Worm (Caenorhabditis elegans): ENCODE data around the gene Y54F10AM.6.

Y54F10AM.6 gene

DNA sequence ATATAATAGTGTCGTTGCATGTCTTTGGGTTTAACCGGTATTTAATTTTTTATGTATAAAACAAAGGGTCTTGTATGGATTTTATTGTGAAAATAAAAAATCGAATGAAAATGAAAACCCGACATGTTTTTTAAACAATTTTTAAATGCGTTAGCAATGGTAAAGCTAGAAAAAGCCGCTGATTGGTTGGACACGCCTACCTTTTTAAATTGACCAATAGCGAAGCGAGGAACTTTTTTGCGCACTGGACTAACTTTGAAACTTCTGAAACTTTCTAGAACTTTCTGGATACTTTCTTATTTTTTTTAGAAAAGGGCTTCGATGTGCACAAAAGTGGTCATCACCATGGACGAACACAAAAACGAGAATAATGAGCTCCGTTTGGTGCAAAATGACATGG is 37.7 kb downstream of the Y54F10AM.6 start:
- TF ChIP-seq nfya-1 (tag; optimal IDR thresholded peaks at IDR 0.05; ENCODE audit: insufficient read depth) (peak; percentile 77), eor-1 (tag; optimal IDR thresholded peaks at IDR 0.05) (no peak), egl-27 (tag; optimal IDR thresholded peaks at IDR 0.05) (no peak), lsy-12 (tag; optimal IDR thresholded peaks at IDR 0.05) (no peak), hmg-11 (tag; optimal IDR thresholded peaks at IDR 0.05) (no peak)

DNA sequence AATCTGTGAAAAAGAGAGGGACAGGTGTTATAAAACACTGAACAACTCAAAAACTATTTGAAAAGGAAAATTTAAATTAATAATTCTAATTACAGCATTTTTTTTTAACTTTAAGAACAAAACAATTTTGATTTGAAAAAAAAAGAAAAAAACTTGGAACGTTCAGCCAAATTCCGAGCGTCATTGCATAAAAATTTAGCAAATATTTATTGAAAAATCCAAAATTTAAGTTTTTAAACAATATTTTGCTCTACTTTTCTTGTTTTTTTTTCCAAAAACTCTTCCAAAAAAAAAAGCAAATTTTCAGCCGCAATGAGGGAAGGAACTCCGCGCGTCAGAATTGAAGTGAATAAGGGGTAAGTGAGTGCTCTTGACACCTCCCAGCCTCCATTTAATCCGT is 41.0 kb downstream of the Y54F10AM.6 start, which contains the start of gene feh-1:
TSS of gene feh-1 (plus strand) at position 301 of the 400 bp plus-strand sequence.
- TF ChIP-seq egl-5 (tag; optimal IDR thresholded peaks at IDR 0.05) (no peak), fkh-10 (GFP tag; optimal IDR thresholded peaks at IDR 0.05) (no peak), unc-62 (GFP tag; optimal IDR thresholded peaks at IDR 0.05) (no peak), nhr-28 (tag; optimal IDR thresholded peaks at IDR 0.05) (no peak), mml-1 (tag; optimal IDR thresholded peaks at IDR 0.05) (no peak), ztf-4 (tag; optimal IDR thresholded peaks at IDR 0.05) (no peak), nhr-23 (tag; optimal IDR thresholded peaks at IDR 0.05) (no peak)

DNA sequence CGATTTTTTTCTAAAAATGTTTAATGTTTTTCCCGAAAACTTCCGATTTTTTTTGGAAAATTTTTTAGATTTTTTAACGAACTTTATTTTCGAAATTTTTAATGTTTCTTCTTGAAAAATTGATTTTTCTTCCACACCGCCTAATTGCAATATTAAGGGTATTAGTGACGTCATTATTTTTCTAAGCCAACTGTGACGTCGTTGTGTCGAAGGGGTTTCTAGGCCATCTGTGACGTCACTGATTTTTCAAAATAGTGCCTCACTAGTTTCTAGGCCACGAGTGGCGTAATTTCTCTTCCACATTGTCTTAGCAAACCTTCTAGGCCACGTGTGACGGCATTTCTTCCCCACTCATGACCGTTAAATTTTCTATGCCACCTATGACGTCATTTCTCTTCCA is 43.4 kb downstream of the Y54F10AM.6 start:
- TF ChIP-seq egl-27 (tag; optimal IDR thresholded peaks at IDR 0.05), result no peak
- no peak for TF ChIP-seq egl-5 (tag; optimal IDR thresholded peaks at IDR 0.05)
- no peak for TF ChIP-seq unc-39 (tag; optimal IDR thresholded peaks at IDR 0.05)
- no peak for TF ChIP-seq nhr-76 (tag; optimal IDR thresholded peaks at IDR 0.05)

DNA sequence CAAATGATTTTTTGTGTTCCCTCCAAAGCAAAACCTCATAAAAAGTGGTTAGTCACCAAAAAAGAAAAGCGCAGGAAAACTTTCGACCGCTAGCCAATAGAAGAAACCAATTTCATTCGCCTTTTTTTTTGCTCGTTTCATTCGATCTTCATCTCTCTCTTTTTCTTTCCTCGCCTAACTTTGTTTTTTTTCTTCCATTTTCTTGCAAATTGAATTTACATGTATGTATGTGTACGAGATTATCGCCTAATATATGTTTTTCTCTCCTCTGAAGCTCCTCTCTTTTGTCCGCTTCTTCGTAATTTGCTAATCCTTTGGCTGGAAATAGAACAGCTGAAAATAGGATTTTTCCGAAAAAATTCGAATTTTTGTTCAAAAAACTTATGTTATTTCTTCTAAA is 43.8 kb downstream of the Y54F10AM.6 start:
- TF ChIP-seq ama-1 (optimal IDR thresholded peaks at IDR 0.05) (no peak), nfya-1 (tag; optimal IDR thresholded peaks at IDR 0.05; ENCODE audit: insufficient read depth) (peak; percentile 35), sea-2 (GFP tag; optimal IDR thresholded peaks at IDR 0.05) (no peak), nhr-76 (tag; optimal IDR thresholded peaks at IDR 0.05) (no peak), lin-15B (tag; optimal IDR thresholded peaks at IDR 0.05) (peak; percentile 20), fkh-10 (GFP tag; optimal IDR thresholded peaks at IDR 0.05) (no peak), mdl-1 (tag; optimal IDR thresholded peaks at IDR 0.05) (no peak), ZK546.5 (tag; optimal IDR thresholded peaks at IDR 0.05) (no peak)

DNA sequence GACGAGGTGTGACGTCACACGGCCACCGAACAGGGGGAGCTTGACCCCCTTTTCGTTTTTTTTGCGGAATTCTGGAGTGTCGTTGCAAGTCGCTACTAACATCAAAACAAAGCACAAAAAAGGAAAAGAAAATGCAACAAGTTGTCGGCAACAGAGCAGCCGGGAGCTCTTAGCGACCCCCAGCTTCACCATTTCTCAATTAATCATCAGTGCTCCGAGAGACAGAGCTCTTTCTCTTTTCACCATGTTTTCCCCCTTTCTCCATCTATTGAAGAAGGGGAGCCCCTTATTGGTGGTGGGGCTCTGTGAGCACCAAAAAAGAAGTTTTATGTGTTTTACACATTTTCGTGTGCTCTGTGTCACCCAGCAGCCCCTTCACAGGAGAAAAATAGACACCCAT is 45.0 kb downstream of the Y54F10AM.6 start:
- TF ChIP-seq mml-1 (tag; optimal IDR thresholded peaks at IDR 0.05), result no peak
- TF ChIP-seq mdl-1 (tag; optimal IDR thresholded peaks at IDR 0.05), result no peak
- peak; percentile 69 for TF ChIP-seq lin-39 (tag; optimal IDR thresholded peaks at IDR 0.05)
- no peak for TF ChIP-seq daf-12 (tag; optimal IDR thresholded peaks at IDR 0.05)
- no peak for TF ChIP-seq lsy-12 (tag; optimal IDR thresholded peaks at IDR 0.05)
- no peak for TF ChIP-seq elt-2 (tag; optimal IDR thresholded peaks at IDR 0.05)

DNA sequence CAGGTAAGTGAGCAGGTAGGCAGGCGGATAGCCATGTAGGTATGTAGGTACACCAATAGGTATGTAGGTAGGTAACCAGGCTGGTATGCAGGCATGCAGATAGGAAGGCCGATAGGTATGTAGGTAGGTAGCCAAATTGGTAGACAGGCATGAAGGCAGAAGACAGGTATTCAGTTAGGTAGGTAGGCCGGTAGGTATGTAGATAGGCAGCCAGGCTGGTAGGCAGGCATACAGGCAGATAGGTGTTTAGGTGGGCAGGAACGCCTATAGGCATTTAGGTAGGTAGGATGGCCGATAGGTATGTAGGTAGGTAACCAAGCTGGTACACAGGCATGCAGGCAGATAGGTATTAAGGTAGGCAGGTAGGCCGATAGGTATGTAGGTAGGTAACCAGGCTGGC is 52.1 kb downstream of the Y54F10AM.6 start:
- no peak for TF ChIP-seq fkh-2 (tag; optimal IDR thresholded peaks at IDR 0.05)
- no peak for TF ChIP-seq snpc-4 (tag; optimal IDR thresholded peaks at IDR 0.05)
- TF ChIP-seq nhr-237 (tag; optimal IDR thresholded peaks at IDR 0.05), result no peak
- no peak for TF ChIP-seq unc-62 (GFP tag; optimal IDR thresholded peaks at IDR 0.05)
- TF ChIP-seq ztf-11 (tag; optimal IDR thresholded peaks at IDR 0.05), result no peak
- no peak for TF ChIP-seq mdl-1 (tag; optimal IDR thresholded peaks at IDR 0.05)
- TF ChIP-seq R02D3.7 (tag; optimal IDR thresholded peaks at IDR 0.05), result no peak
- TF ChIP-seq aly-2 (tag; optimal IDR thresholded peaks at IDR 0.05), result no peak
- TF ChIP-seq nhr-76 (tag; optimal IDR thresholded peaks at IDR 0.05), result no peak
- TF ChIP-seq ama-1 (optimal IDR thresholded peaks at IDR 0.05), result no peak
- no peak for TF ChIP-seq nhr-25 (tag; optimal IDR thresholded peaks at IDR 0.05)
- TF ChIP-seq hmg-11 (tag; optimal IDR thresholded peaks at IDR 0.05), result no peak
- no peak for TF ChIP-seq jun-1 (tag; optimal IDR thresholded peaks at IDR 0.05)
- no peak for TF ChIP-seq lin-39 (tag; optimal IDR thresholded peaks at IDR 0.05)
- TF ChIP-seq unc-39 (tag; optimal IDR thresholded peaks at IDR 0.05), result no peak
- no peak for TF ChIP-seq ztf-4 (tag; optimal IDR thresholded peaks at IDR 0.05)
- TF ChIP-seq elt-1 (tag; optimal IDR thresholded peaks at IDR 0.05), result no peak

DNA sequence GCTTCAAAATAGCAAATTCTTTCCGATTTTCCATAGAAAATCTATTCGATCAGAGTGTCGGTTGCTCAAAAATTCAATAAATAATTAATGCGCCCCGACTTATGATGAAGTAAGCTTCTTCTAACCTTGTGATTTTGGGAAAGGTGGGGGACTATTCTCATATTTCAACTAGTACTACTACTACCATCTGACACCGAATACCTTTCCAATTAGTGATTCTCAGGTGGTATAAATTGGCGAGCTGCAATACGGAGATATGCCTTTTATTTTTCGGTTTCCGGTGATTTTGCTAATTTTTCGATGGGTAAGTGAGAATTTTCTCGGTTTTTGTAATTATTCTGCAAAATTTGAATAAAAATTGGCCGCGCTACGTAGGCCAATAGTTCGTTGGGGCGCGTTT is 52.8 kb downstream of the Y54F10AM.6 start, which contains the start of gene nhr-239:
TSS of gene nhr-239 (plus strand) at position 301 of the 400 bp plus-strand sequence.
- TF ChIP-seq lin-15B (tag; optimal IDR thresholded peaks at IDR 0.05) (no peak), R02D3.7 (tag; optimal IDR thresholded peaks at IDR 0.05) (no peak), elt-3 (tag; optimal IDR thresholded peaks at IDR 0.05) (no peak), unc-62 (GFP tag; optimal IDR thresholded peaks at IDR 0.05) (no peak), nhr-12 (tag; optimal IDR thresholded peaks at IDR 0.05) (no peak), skn-1 (tag; optimal IDR thresholded peaks at IDR 0.05) (no peak), unc-39 (tag; optimal IDR thresholded peaks at IDR 0.05) (no peak), lsy-12 (tag; optimal IDR thresholded peaks at IDR 0.05) (no peak), jun-1 (tag; optimal IDR thresholded peaks at IDR 0.05) (no peak), ama-1 (optimal IDR thresholded peaks at IDR 0.05) (no peak), zag-1 (tag; optimal IDR thresholded peaks at IDR 0.05) (no peak), snpc-4 (tag; optimal IDR thresholded peaks at IDR 0.05) (no peak), egl-5 (tag; optimal IDR thresholded peaks at IDR 0.05) (no peak), mdl-1 (tag; optimal IDR thresholded peaks at IDR 0.05) (no peak), lin-39 (tag; optimal IDR thresholded peaks at IDR 0.05) (no peak), elt-2 (tag; optimal IDR thresholded peaks at IDR 0.05) (no peak), nhr-76 (tag; optimal IDR thresholded peaks at IDR 0.05) (no peak), nhr-43 (tag; optimal IDR thresholded peaks at IDR 0.05; ENCODE audit: poor library complexity, severe bottlenecking) (no peak)

Data from whole organism, L3 larva.